Worm (Caenorhabditis elegans) whole organism, L3 larva: Measurements from ENCODE around the gene smex-1.

ENCODE experiments used
- egl-5 ChIP-seq: fragments of 150-350 bp; optimal IDR thresholded peaks from 2 replicates; lab custom pipeline; 2017; ENCODE audit warnings: missing biosample characterization, missing genetic modification reagents, missing genetic modification characterization, inconsistent platforms
- fkh-2 ChIP-seq: fragments of 150-350 bp; optimal IDR thresholded peaks from 2 replicates; lab custom pipeline; 2014; ENCODE audit warnings: missing biosample characterization, missing genetic modification reagents, missing genetic modification characterization
- nhr-67 ChIP-seq: fragments of 150-350 bp; optimal IDR thresholded peaks from 2 replicates; lab custom pipeline; 2014; ENCODE audit warnings: missing biosample characterization, missing genetic modification characterization
- nhr-77 ChIP-seq: fragments of 150-350 bp; optimal IDR thresholded peaks from 2 replicates; lab custom pipeline; 2014; ENCODE audit warnings: missing biosample characterization, missing genetic modification characterization
- sea-2 ChIP-seq: fragments of 150-350 bp; sonication (generic microtip); optimal IDR thresholded peaks from 4 replicates; lab custom pipeline; 2014; ENCODE audit warnings: missing biosample characterization, missing genetic modification reagents, missing genetic modification characterization
- unc-62 ChIP-seq: fragments of 150-350 bp; sonication (generic microtip); optimal IDR thresholded peaks from 4 replicates; lab custom pipeline; 2014; ENCODE audit warnings: missing biosample characterization, missing genetic modification reagents, missing genetic modification characterization

smex-1 gene

DNA sequence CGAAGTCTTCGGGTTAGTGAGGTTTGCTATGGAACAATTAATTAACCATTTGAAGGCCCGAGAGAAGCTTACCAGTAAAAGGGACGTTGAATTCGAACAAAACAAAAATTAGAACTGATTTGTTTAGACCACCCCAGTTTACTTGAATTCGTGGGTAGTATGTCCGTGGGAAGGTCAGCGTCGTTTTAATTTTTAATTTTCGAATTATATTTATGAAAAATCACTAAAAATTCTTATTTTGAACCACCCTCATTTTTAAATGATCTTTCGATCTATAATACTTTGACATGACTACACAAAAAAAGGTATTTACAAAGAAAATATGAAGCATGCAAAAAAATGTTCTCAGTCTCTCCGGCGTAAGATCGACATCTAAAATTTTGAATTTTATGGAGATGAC is 50.3 kb downstream of the smex-1 start, which contains the start of gene C16D9.5:
TSS of gene C16D9.5 (minus strand) at position 101 of the 400 bp plus-strand sequence.
- TF ChIP-seq nhr-67 (tag; lab: Kevin White, UChicago) = no peak
- TF ChIP-seq nhr-77 = no peak
- TF ChIP-seq unc-62 (GFP tag; lab: Kevin White, UChicago) = no peak
- no peak for TF ChIP-seq egl-5 (tag; lab: Kevin White, UChicago)
- TF ChIP-seq sea-2 = no peak
- no peak for TF ChIP-seq fkh-2
